Fruit fly (Drosophila melanogaster): Measurements from ENCODE around the gene CG2991.

Gene CG2991

DNA sequence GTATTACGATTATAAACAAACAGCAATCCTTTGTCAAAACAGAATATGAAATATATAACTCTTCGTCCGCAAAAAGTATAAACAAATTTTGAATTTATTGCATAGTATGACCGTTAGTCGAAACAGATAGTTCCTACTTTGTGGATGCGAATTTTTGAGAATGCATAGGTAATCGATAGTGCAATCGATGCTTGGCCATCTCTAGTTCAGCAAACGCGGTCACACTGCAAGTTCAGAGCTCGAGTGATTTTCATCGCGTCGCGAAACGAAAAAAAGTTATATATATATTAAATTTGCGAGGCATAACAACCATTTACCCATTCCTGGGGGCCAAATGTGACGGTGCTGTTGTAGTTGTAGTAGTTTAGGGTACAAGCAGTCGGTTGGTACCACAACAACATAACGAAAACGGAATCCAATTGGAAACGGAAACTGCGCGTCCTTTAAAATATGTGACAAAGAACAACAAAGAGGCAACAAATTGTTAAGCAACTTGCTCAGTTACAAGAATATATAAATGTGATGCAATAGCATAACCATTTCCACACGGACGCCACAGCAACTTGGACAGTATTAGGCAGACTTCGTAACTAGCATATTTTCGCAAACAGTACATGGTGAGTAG lies at the start of gene CG2991 (continued):
- TF ChIP-seq CG13624 (GFP tag; optimal IDR thresholded peaks at IDR 0.05): peak; percentile 31
- no peak for TF ChIP-seq CG18619 (GFP tag; optimal IDR thresholded peaks at IDR 0.05)
- TF ChIP-seq CG15479 (GFP tag; optimal IDR thresholded peaks at IDR 0.05): no peak
- TF ChIP-seq pros (GFP tag; optimal IDR thresholded peaks at IDR 0.05): no peak
- TF ChIP-seq CG2116 (GFP tag; optimal IDR thresholded peaks at IDR 0.05): peak; percentile 74
- peak; percentile 33; the same call in 1 of the 3 replicates for TF ChIP-seq so (GFP tag; IDR thresholded peaks at IDR 0.05)
- peak; percentile 14 for TF ChIP-seq CG1647 (GFP tag; optimal IDR thresholded peaks at IDR 0.05)
- no peak for TF ChIP-seq CG1602 (GFP tag; optimal IDR thresholded peaks at IDR 0.05)
- TF ChIP-seq lola (GFP tag; optimal IDR thresholded peaks at IDR 0.05): no peak
- TF ChIP-seq Vsx1 (GFP tag; optimal IDR thresholded peaks at IDR 0.05): peak; percentile 34
- TF ChIP-seq org-1 (GFP tag; optimal IDR thresholded peaks at IDR 0.05): no peak
- peak in 1 of 2 experiments; percentile 28 for TF ChIP-seq Eip74EF (GFP tag; optimal IDR thresholded peaks at IDR 0.05)
- no peak for TF ChIP-seq odd (GFP tag; optimal IDR thresholded peaks at IDR 0.05)
- peak; percentile 87 for TF ChIP-seq bbx (GFP tag; IDR thresholded peaks at IDR 0.05; ENCODE audit: partially characterized antibody)
- no peak for TF ChIP-seq esg (GFP tag; conservative IDR thresholded peaks at IDR 0.05)
- peak; percentile 44 for TF ChIP-seq CG12769 (tag; optimal IDR thresholded peaks at IDR 0.05)
- TF ChIP-seq CG12155 (GFP tag; optimal IDR thresholded peaks at IDR 0.05): peak; percentile 20
- TF ChIP-seq CG11696 (GFP tag; IDR thresholded peaks at IDR 0.05): no peak
- no peak for TF ChIP-seq CG12942 (GFP tag; optimal IDR thresholded peaks at IDR 0.05)
- TF ChIP-seq CG6854 (GFP tag; optimal IDR thresholded peaks at IDR 0.05): no peak
- no peak for TF ChIP-seq slou (GFP tag; optimal IDR thresholded peaks at IDR 0.05)
- TF ChIP-seq gt (GFP tag; IDR thresholded peaks at IDR 0.05): no peak
- no peak for TF ChIP-seq dan (GFP tag; IDR thresholded peaks at IDR 0.05)
- peak; percentile 6 for TF ChIP-seq CG3281 (GFP tag; optimal IDR thresholded peaks at IDR 0.05)
- TF ChIP-seq eve (GFP tag; optimal IDR thresholded peaks at IDR 0.05): no peak
- peak; percentile 19 for TF ChIP-seq zen (tag; optimal IDR thresholded peaks at IDR 0.05)
- peak; percentile 28 for TF ChIP-seq Xbp1 (GFP tag; optimal IDR thresholded peaks at IDR 0.05)
- peak; percentile 15; the same call in 1 of the 2 replicates for TF ChIP-seq CG14014 (GFP tag; IDR thresholded peaks at IDR 0.05)
- no peak for TF ChIP-seq CG2202 (tag; optimal IDR thresholded peaks at IDR 0.05)
- TF ChIP-seq Dip2 (GFP tag; IDR thresholded peaks at IDR 0.05): no peak
- peak; percentile 97 for TF ChIP-seq pzg (GFP tag; optimal IDR thresholded peaks at IDR 0.05)
- peak; percentile 74 for TF ChIP-seq Doc3 (GFP tag; IDR thresholded peaks at IDR 0.05; ENCODE audit: partially characterized antibody)
- peak; percentile 69 for TF ChIP-seq abd-A (tag; optimal IDR thresholded peaks at IDR 0.05)
- TF ChIP-seq CG12104 (GFP tag; optimal IDR thresholded peaks at IDR 0.05): peak; percentile 16
- no peak for TF ChIP-seq CG15073 (GFP tag; optimal IDR thresholded peaks at IDR 0.05)
- TF ChIP-seq wor (GFP tag; IDR thresholded peaks at IDR 0.05): no peak
- no peak for TF ChIP-seq CG11093 (GFP tag; IDR thresholded peaks at IDR 0.05)
- TF ChIP-seq kah (GFP tag; optimal IDR thresholded peaks at IDR 0.05): no peak
- TF ChIP-seq pho (GFP tag; optimal IDR thresholded peaks at IDR 0.05): peak; percentile 38
- no peak for TF ChIP-seq Drgx (GFP tag; IDR thresholded peaks at IDR 0.05)
- TF ChIP-seq mam (GFP tag; optimal IDR thresholded peaks at IDR 0.05): peak; percentile 54
- no peak for TF ChIP-seq yki (optimal IDR thresholded peaks at IDR 0.05)
- TF ChIP-seq vnd (GFP tag; IDR thresholded peaks at IDR 0.05; ENCODE audit: partially characterized antibody): peak; percentile 59; the same call in 2 of the 3 replicates
- TF ChIP-seq CG14050 (GFP tag; IDR thresholded peaks at IDR 0.05): no peak
- TF ChIP-seq CG1603 (tag; optimal IDR thresholded peaks at IDR 0.05): peak; percentile 74
- peak; percentile 58 for TF ChIP-seq CG3995 (GFP tag; optimal IDR thresholded peaks at IDR 0.05)
- no peak for TF ChIP-seq CG43689 (GFP tag; IDR thresholded peaks at IDR 0.05)
- TF ChIP-seq CG7786 (GFP tag; optimal IDR thresholded peaks at IDR 0.05): no peak
- peak; percentile 70; the same call in 2 of the 3 replicates for TF ChIP-seq CG7963 (GFP tag; IDR thresholded peaks at IDR 0.05; ENCODE audit: partially characterized antibody)
- peak; percentile 81 for TF ChIP-seq hbn (GFP tag; IDR thresholded peaks at IDR 0.05; ENCODE audit: partially characterized antibody)

Measured in whole organism, embryonic.